In the genomic region with DNA sequence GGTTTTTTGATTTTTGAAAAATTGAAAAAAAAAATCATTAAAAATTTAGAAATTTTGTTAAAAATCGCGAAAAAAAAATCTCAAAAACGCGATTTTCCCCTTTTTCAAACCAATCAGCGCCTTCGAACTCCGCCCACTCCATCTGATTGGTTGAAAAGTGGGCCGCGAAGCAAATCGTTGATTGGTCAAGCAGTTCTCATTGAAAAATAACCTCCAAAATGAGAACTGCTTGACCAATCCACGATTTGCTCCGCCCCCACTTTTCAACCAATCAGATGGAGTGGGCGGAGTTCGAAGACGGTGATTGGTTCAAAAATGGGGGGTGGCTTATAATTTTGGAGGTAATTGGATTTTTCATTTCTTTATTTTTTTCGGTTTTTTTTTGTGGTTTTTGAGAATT, we compare ENCODE assay signal across 4 worm cellular contexts.
TF ChIP-seq lines count a peak whose summit lies in the region.

No protein-coding gene starts in this region.

TF ChIP-seq in whole organism, L3 larva, 47 proteins besides CTCF, POLR2A, EP300 and RAD21:
- no peak for TF ChIP-seq elt-3 (tag; optimal IDR thresholded peaks at IDR 0.05; lab: Kevin White, UChicago)
- TF ChIP-seq aly-2 (tag; optimal IDR thresholded peaks at IDR 0.05; lab: Kevin White, UChicago) = no peak
- TF ChIP-seq nfya-1 (tag; optimal IDR thresholded peaks at IDR 0.05; lab: Kevin White, UChicago; ENCODE audit: insufficient read depth) = peak; percentile 98
- TF ChIP-seq elt-2 (tag; optimal IDR thresholded peaks at IDR 0.05; lab: Kevin White, UChicago) = no peak
- no peak for TF ChIP-seq nhr-12 (tag; optimal IDR thresholded peaks at IDR 0.05; lab: Kevin White, UChicago)
- no peak for TF ChIP-seq fos-1 (tag; optimal IDR thresholded peaks at IDR 0.05; lab: Kevin White, UChicago)
TF ChIP-seq in whole organism, L3 larva: peak in this region for 1.

TF ChIP-seq in whole organism, late embryonic, 69 proteins besides CTCF, POLR2A, EP300 and RAD21:
- TF ChIP-seq ceh-24 (tag; optimal IDR thresholded peaks at IDR 0.05; lab: Kevin White, UChicago) = no peak
- peak; percentile 97 for TF ChIP-seq nfya-1 (tag; optimal IDR thresholded peaks at IDR 0.05; lab: Kevin White, UChicago)
TF ChIP-seq in whole organism, late embryonic: peak in this region for 1.

TF ChIP-seq in whole organism, midembryonic, 9 proteins besides CTCF, POLR2A, EP300 and RAD21:
- TF ChIP-seq T22C8.4 (GFP tag; IDR thresholded peaks at IDR 0.05; lab: Robert Waterston, UW) = 0 out of 2 replicates have a peak, but pooled peaks have one; percentile 12
- TF ChIP-seq cog-1 (tag; optimal IDR thresholded peaks at IDR 0.05; lab: Kevin White, UChicago) = no peak

TF ChIP-seq in whole organism, young adult, 124 proteins besides CTCF, POLR2A, EP300 and RAD21:
- no peak for TF ChIP-seq ceh-100 (GFP tag; IDR thresholded peaks at IDR 0.05; lab: Robert Waterston, UW)
- TF ChIP-seq nfyb-1 (GFP tag; IDR thresholded peaks at IDR 0.05; lab: Robert Waterston, UW) = peak; percentile 70
TF ChIP-seq in whole organism, young adult: peak in this region for 1.
